Worm (Caenorhabditis elegans) whole organism, L1 larva: ENCODE measurements around the gene Y104H12D.2.

Experiments used
- C34B4.2 ChIP-seq: sonication (generic microtip); optimal IDR thresholded peaks from 2 replicates; lab custom pipeline; 2017; ENCODE audit warnings: mild to moderate bottlenecking, missing genetic modification characterization, missing compliant biosample characterization
- alr-1 ChIP-seq: fragments of 200-800 bp; sonication (Bioruptor generic); optimal IDR thresholded peaks from 2 replicates; lab custom pipeline; 2018; ENCODE audit warnings: borderline replicate concordance, mild to moderate bottlenecking, missing genetic modification characterization, missing compliant biosample characterization
- aly-2 ChIP-seq: fragments of 150-350 bp; optimal IDR thresholded peaks from 2 replicates; lab custom pipeline; 2014; ENCODE audit warnings: missing biosample characterization, missing genetic modification characterization
- ama-1 ChIP-seq: fragments of 150-350 bp; optimal IDR thresholded peaks from 2 replicates; lab custom pipeline; 2014
- blmp-1 ChIP-seq: fragments of 150-350 bp; optimal IDR thresholded peaks from 2 replicates; lab custom pipeline; 2014; ENCODE audit warnings: missing biosample characterization, missing genetic modification characterization
- ceh-8 ChIP-seq: fragments of 200-800 bp; sonication (Bioruptor generic); optimal IDR thresholded peaks from 2 replicates; lab custom pipeline; 2018; ENCODE audit warnings: mild to moderate bottlenecking, missing genetic modification characterization, moderate library complexity, missing compliant biosample characterization
- ceh-82 ChIP-seq, 3 experiments: fragments of 150-350 bp in 1 of 3; sonication (generic microtip) in 2 of 3; optimal IDR thresholded peaks; 2 replicates each; lab custom pipeline; 2014 to 2017; ENCODE audit warnings: missing biosample characterization in 3 of 3, missing genetic modification characterization in 3 of 3
- ceh-90 ChIP-seq: sonication (generic microtip); optimal IDR thresholded peaks from 2 replicates; lab custom pipeline; 2016; ENCODE audit warnings: missing genetic modification characterization, missing compliant biosample characterization
- dpl-1 ChIP-seq, 3 experiments: fragments of 150-350 bp in 2 of 3; sonication (generic microtip) in 1 of 3; optimal IDR thresholded peaks; 2 replicates each; lab custom pipeline; 2014 to 2017; ENCODE audit warnings: missing biosample characterization in 3 of 3, missing genetic modification characterization in 3 of 3, missing genetic modification reagents in 3 of 3
- efl-1 ChIP-seq, 4 experiments: fragments of 150-350 bp; optimal IDR thresholded peaks in 3 of 4; peaks in 1 of 4; 1 replicate in 1 of 4; 2 replicates in 3 of 4; lab custom pipeline; 2014; ENCODE audit warnings: missing biosample characterization in 2 of 4, missing genetic modification characterization in 2 of 4, missing genetic modification reagents in 2 of 4
- efl-3 ChIP-seq: fragments of 200-800 bp; sonication (Bioruptor generic); optimal IDR thresholded peaks from 2 replicates; lab custom pipeline; 2018; ENCODE audit warnings: mild to moderate bottlenecking, missing genetic modification characterization, missing compliant biosample characterization
- egl-13 ChIP-seq: sonication (generic microtip); optimal IDR thresholded peaks from 2 replicates; lab custom pipeline; 2016; ENCODE audit warnings: missing genotype, missing genetic modification reagents, missing genetic modification characterization, missing compliant biosample characterization
- egl-27 ChIP-seq, 2 experiments: fragments of 150-350 bp in 1 of 2; sonication (generic microtip); optimal IDR thresholded peaks; 3 replicates each; lab custom pipeline; 2017 to 2018; ENCODE audit warnings: missing biosample characterization in 2 of 2, missing genetic modification characterization in 2 of 2, missing genetic modification reagents in 2 of 2
- ets-5 ChIP-seq: fragments of 200-800 bp; sonication (Bioruptor generic); IDR thresholded peaks from 2 replicates; pipeline ENCODE4 v1.3.6; 2022; ENCODE audit warnings: missing genetic modification characterization, missing compliant biosample characterization
- fkh-10 ChIP-seq: sonication (generic microtip); optimal IDR thresholded peaks from 2 replicates; lab custom pipeline; 2017; ENCODE audit warnings: missing biosample characterization, missing genetic modification reagents, missing genetic modification characterization
- fkh-4 ChIP-seq: sonication (generic microtip); optimal IDR thresholded peaks from 2 replicates; lab custom pipeline; 2016; ENCODE audit warnings: missing compliant biosample characterization, missing genetic modification characterization, borderline replicate concordance
- hlh-17 ChIP-seq: fragments of 200-800 bp; sonication (Bioruptor generic); optimal IDR thresholded peaks from 2 replicates; lab custom pipeline; 2018; ENCODE audit warnings: missing genetic modification characterization, mild to moderate bottlenecking, missing compliant biosample characterization, moderate library complexity, borderline replicate concordance
- hlh-4 ChIP-seq: sonication (generic microtip); optimal IDR thresholded peaks from 2 replicates; lab custom pipeline; 2016; ENCODE audit warnings: mild to moderate bottlenecking, missing genetic modification characterization, missing compliant biosample characterization
- hpl-2 ChIP-seq: fragments of 150-350 bp; optimal IDR thresholded peaks from 2 replicates; lab custom pipeline; 2014; ENCODE audit warnings: missing biosample characterization, missing genetic modification reagents, missing genetic modification characterization
- irx-1 ChIP-seq: sonication (generic microtip); optimal IDR thresholded peaks from 2 replicates; lab custom pipeline; 2016; ENCODE audit warnings: missing genetic modification characterization, missing compliant biosample characterization
- isw-1 ChIP-seq: fragments of 200-800 bp; sonication (Bioruptor generic); IDR thresholded peaks from 2 replicates; pipeline ENCODE4 v1.3.6; 2022; ENCODE audit warnings: missing genetic modification characterization, missing compliant biosample characterization
- lsy-2 ChIP-seq, 2 experiments: fragments of 150-350 bp; optimal IDR thresholded peaks; 2 replicates each; lab custom pipeline; 2014; ENCODE audit warnings: missing biosample characterization in 2 of 2, missing genetic modification characterization in 2 of 2
- mdl-1 ChIP-seq, 2 experiments: fragments of 150-350 bp; optimal IDR thresholded peaks; 2 replicates each; lab custom pipeline; 2014 to 2017; ENCODE audit warnings: missing biosample characterization in 2 of 2, missing genetic modification characterization in 2 of 2, inconsistent platforms in 1 of 2
- mef-2 ChIP-seq: fragments of 150-350 bp; optimal IDR thresholded peaks from 2 replicates; lab custom pipeline; 2014; ENCODE audit warnings: missing biosample characterization, missing genetic modification characterization
- nhr-11 ChIP-seq: fragments of 150-350 bp; optimal IDR thresholded peaks from 2 replicates; lab custom pipeline; 2014; ENCODE audit warnings: missing biosample characterization, missing genetic modification characterization
- nhr-12 ChIP-seq: sonication (generic microtip); optimal IDR thresholded peaks from 2 replicates; lab custom pipeline; 2017; ENCODE audit warnings: missing biosample characterization, missing genetic modification characterization
- nhr-19 ChIP-seq: fragments of 200-800 bp; sonication (Bioruptor generic); conservative IDR thresholded peaks from 2 replicates; pipeline ENCODE4 v1.3.6; 2022; ENCODE audit warnings: missing genetic modification characterization, missing compliant biosample characterization
- nhr-20 ChIP-seq: sonication (generic microtip); optimal IDR thresholded peaks from 2 replicates; lab custom pipeline; 2016; ENCODE audit warnings: mild to moderate bottlenecking, missing genetic modification characterization, missing compliant biosample characterization
- nhr-237 ChIP-seq: fragments of 150-350 bp; optimal IDR thresholded peaks from 2 replicates; lab custom pipeline; 2014; ENCODE audit warnings: missing biosample characterization, missing genetic modification characterization
- nhr-28 ChIP-seq: fragments of 150-350 bp; optimal IDR thresholded peaks from 2 replicates; lab custom pipeline; 2014; ENCODE audit warnings: missing biosample characterization, missing genetic modification characterization
- nhr-47 ChIP-seq: sonication (generic microtip); optimal IDR thresholded peaks from 2 replicates; lab custom pipeline; 2016; ENCODE audit warnings: mild to moderate bottlenecking, missing genetic modification characterization, moderate library complexity, missing compliant biosample characterization
- nhr-71 ChIP-seq: sonication (generic microtip); optimal IDR thresholded peaks from 2 replicates; lab custom pipeline; 2016; ENCODE audit warnings: mild to moderate bottlenecking, missing genetic modification characterization, moderate library complexity, missing compliant biosample characterization
- nhr-77 ChIP-seq: fragments of 150-350 bp; optimal IDR thresholded peaks from 2 replicates; lab custom pipeline; 2014; ENCODE audit warnings: missing biosample characterization, missing genetic modification characterization
- nhr-85 ChIP-seq: sonication (generic microtip); peaks from one replicate; lab custom pipeline; 2016; ENCODE audit warnings: missing genetic modification characterization, inconsistent platforms, missing compliant biosample characterization
- nhr-90 ChIP-seq: sonication (generic microtip); optimal IDR thresholded peaks from 2 replicates; lab custom pipeline; 2016; ENCODE audit warnings: mild to moderate bottlenecking, missing genetic modification characterization, missing compliant biosample characterization; ENCODE audit not compliant: poor library complexity
- pax-3 ChIP-seq: fragments of 200-800 bp; sonication (Bioruptor generic); optimal IDR thresholded peaks from 2 replicates; lab custom pipeline; 2018; ENCODE audit warnings: mild to moderate bottlenecking, missing genetic modification characterization, moderate library complexity, missing compliant biosample characterization
- pqm-1 ChIP-seq: sonication (generic microtip); optimal IDR thresholded peaks from 3 replicates; lab custom pipeline; 2017; ENCODE audit warnings: missing biosample characterization, missing genetic modification characterization
- skn-1 ChIP-seq: fragments of 150-350 bp; optimal IDR thresholded peaks from 2 replicates; lab custom pipeline; 2014; ENCODE audit warnings: missing biosample characterization, missing genetic modification characterization
- snpc-4 ChIP-seq: fragments of 150-350 bp; optimal IDR thresholded peaks from 2 replicates; lab custom pipeline; 2014; ENCODE audit warnings: missing biosample characterization, missing genetic modification characterization
- snu-23 ChIP-seq: sonication (generic microtip); optimal IDR thresholded peaks from 2 replicates; lab custom pipeline; 2016; ENCODE audit warnings: missing genetic modification characterization, missing compliant biosample characterization
- sox-4 ChIP-seq: sonication (generic microtip); optimal IDR thresholded peaks from 2 replicates; lab custom pipeline; 2016; ENCODE audit warnings: missing genetic modification characterization, missing compliant biosample characterization
- sptf-1 ChIP-seq: fragments of 150-350 bp; optimal IDR thresholded peaks from 2 replicates; lab custom pipeline; 2014; ENCODE audit warnings: missing biosample characterization, missing genetic modification characterization
- sup-37 ChIP-seq: fragments of 200-800 bp; sonication (Bioruptor generic); optimal IDR thresholded peaks from 2 replicates; lab custom pipeline; 2018; ENCODE audit warnings: mild to moderate bottlenecking, missing genetic modification characterization, missing compliant biosample characterization
- unc-30 ChIP-seq: sonication (generic microtip); optimal IDR thresholded peaks from 2 replicates; lab custom pipeline; 2017; ENCODE audit warnings: missing biosample characterization, missing genetic modification characterization
- unc-98 ChIP-seq: fragments of 200-800 bp; sonication (Bioruptor generic); IDR thresholded peaks from 2 replicates; pipeline ENCODE4 v1.3.6; 2022; ENCODE audit warnings: missing genetic modification characterization, missing compliant biosample characterization
- ztf-11 ChIP-seq, 2 experiments: sonication (generic microtip); optimal IDR thresholded peaks; 2 replicates each; lab custom pipeline; 2016 to 2017; ENCODE audit warnings: missing genetic modification characterization in 2 of 2, missing biosample characterization in 1 of 2, missing compliant biosample characterization in 1 of 2
- ztf-4 ChIP-seq: fragments of 150-350 bp; optimal IDR thresholded peaks from 2 replicates; lab custom pipeline; 2014; ENCODE audit warnings: missing biosample characterization, missing genetic modification characterization

Y104H12D.2 gene

ce11 chrIV:1160386-1160785, 17.4 kb upstream of the Y104H12D.2 start, which contains the start of gene ets-8:
ets-8 (minus strand) TSS chrIV:1160486.
- TF ChIP-seq ztf-11 (tag; optimal IDR thresholded peaks at IDR 0.05; lab: Kevin White, UChicago), result no peak
- no peak for TF ChIP-seq nhr-28 (tag; lab: Kevin White, UChicago)
- TF ChIP-seq snpc-4 (tag; lab: Kevin White, UChicago), result no peak
- no peak for TF ChIP-seq egl-27 (tag; optimal IDR thresholded peaks at IDR 0.05; lab: Kevin White, UChicago)

ce11 chrIV:1163126-1163525, 14.7 kb upstream of the Y104H12D.2 start, which contains the start of gene C50A2.7:
C50A2.7 (plus strand) TSS chrIV:1163426.
- TF ChIP-seq pax-3 (tag; lab: Kevin White, UChicago), result no peak
- TF ChIP-seq egl-13 (tag; lab: Kevin White, UChicago), result no peak
- TF ChIP-seq dpl-1 (GFP tag; optimal IDR thresholded peaks at IDR 0.05; lab: Kevin White, UChicago), result no peak
- no peak for TF ChIP-seq mef-2 (tag; lab: Kevin White, UChicago)
- no peak for TF ChIP-seq sptf-1 (tag; lab: Kevin White, UChicago)
- TF ChIP-seq ceh-82 (tag; optimal IDR thresholded peaks at IDR 0.05; lab: Kevin White, UChicago), result no peak
- TF ChIP-seq lsy-2 (tag; optimal IDR thresholded peaks at IDR 0.05; lab: Kevin White, UChicago), result no peak
- TF ChIP-seq mdl-1 (tag; optimal IDR thresholded peaks at IDR 0.05; lab: Kevin White, UChicago), result no peak
- TF ChIP-seq nhr-47 (tag; lab: Kevin White, UChicago), result no peak
- no peak for TF ChIP-seq fkh-10 (GFP tag; lab: Kevin White, UChicago)
- TF ChIP-seq nhr-11 (tag; lab: Kevin White, UChicago), result no peak
- no peak for TF ChIP-seq fkh-4
- TF ChIP-seq ceh-90, result no peak
- TF ChIP-seq ztf-4 (tag; lab: Kevin White, UChicago), result no peak
- TF ChIP-seq nhr-71 (tag; lab: Kevin White, UChicago), result no peak
- TF ChIP-seq blmp-1, result no peak
- TF ChIP-seq ztf-11 (tag; optimal IDR thresholded peaks at IDR 0.05; lab: Kevin White, UChicago), result no peak
- TF ChIP-seq nhr-12 (tag; lab: Kevin White, UChicago), result no peak
- TF ChIP-seq sox-4 (tag; lab: Kevin White, UChicago), result no peak

DNA sequence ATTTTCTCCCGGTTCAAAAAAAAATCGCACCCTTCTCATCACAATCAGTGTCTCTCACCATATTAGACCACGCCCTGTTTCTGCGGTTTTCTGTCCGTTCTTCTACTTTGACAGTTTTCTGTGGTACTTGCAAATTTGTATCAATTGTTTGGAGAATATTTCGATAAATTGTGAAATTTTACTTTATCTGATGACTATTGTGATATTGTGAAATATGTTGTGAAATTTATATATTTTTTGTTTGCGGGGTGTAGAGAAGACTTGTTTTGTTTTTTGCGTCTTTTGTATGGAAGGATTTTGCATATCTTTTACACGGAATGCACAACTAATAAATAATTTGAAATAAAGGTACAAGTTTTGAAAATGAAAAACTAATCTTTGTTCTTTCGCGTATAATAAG, 10.5 kb upstream of the Y104H12D.2 start:
- TF ChIP-seq skn-1 (tag; lab: Kevin White, UChicago), result peak; percentile 56
- no peak for TF ChIP-seq alr-1 (tag; lab: Kevin White, UChicago)
- no peak for TF ChIP-seq pax-3 (tag; lab: Kevin White, UChicago)

DNA sequence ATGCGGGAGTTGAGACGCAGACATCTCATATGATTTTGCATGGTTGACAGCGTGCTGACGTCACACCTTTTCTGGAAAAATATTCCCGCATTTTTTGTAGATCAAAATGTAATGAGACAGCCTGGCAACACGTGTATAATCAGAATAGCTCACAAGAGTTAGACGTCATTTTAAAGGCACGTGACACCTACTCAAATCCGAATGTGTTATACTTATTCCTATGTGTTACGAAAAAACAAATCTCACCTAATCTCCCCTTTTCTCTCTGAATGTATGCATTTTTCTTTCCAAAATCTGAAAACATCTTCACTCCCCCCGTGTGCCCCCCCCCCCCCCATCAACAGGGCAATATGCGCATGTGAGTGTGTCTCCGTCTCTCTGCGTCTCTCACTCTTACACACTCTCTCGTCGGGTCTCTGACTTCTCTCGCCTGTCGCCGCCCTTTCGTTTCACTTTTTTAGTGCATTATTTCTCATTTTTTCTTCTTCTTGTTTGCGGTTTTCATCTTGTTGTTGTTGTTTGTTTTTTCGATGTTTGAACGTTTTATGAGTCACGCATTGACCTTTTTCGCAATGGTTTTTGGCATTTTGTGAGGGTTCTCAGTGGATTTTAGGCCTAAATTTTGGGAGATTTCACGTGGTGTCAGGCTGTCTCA, 9.4 kb upstream of the Y104H12D.2 start:
- TF ChIP-seq snu-23 (peak; percentile 54), nhr-20 (peak; percentile 28), unc-98 (no peak), sup-37 (GFP tag; lab: Kevin White, UChicago) (no peak), nhr-237 (no peak), nhr-77 (tag; lab: Kevin White, UChicago) (no peak), nhr-90 (tag; lab: Kevin White, UChicago) (no peak), nhr-85 (tag; lab: Kevin White, UChicago) (peak; percentile 83), skn-1 (tag; lab: Kevin White, UChicago) (peak; percentile 39), efl-3 (GFP tag; lab: Kevin White, UChicago) (no peak), ceh-8 (peak; percentile 29), aly-2 (tag; lab: Kevin White, UChicago) (no peak), nhr-19 (GFP tag; lab: Robert Waterston, UW) (peak; percentile 24), ets-5 (GFP tag; lab: Robert Waterston, UW) (no peak), hlh-4 (no peak), irx-1 (peak; percentile 37), egl-27 (tag; optimal IDR thresholded peaks at IDR 0.05; lab: Kevin White, UChicago) (no peak), hpl-2 (GFP tag; lab: Kevin White, UChicago) (no peak), C34B4.2 (tag; lab: Kevin White, UChicago) (no peak), efl-1 (optimal IDR thresholded peaks at IDR 0.05; lab: Kevin White, UChicago) (peak; percentile 71 to 76), efl-1 (GFP tag; optimal IDR thresholded peaks at IDR 0.05 in 1 of 2; lab: Kevin White, UChicago) (peak; percentile 57 to 96), isw-1 (no peak), ama-1 (lab: Kevin White, UChicago) (no peak), unc-30 (tag; lab: Kevin White, UChicago) (no peak), hlh-17 (no peak), pqm-1 (tag; lab: Kevin White, UChicago) (no peak)
